Worm (Caenorhabditis elegans): ENCODE measurements around the gene fbxa-176.

DNA sequence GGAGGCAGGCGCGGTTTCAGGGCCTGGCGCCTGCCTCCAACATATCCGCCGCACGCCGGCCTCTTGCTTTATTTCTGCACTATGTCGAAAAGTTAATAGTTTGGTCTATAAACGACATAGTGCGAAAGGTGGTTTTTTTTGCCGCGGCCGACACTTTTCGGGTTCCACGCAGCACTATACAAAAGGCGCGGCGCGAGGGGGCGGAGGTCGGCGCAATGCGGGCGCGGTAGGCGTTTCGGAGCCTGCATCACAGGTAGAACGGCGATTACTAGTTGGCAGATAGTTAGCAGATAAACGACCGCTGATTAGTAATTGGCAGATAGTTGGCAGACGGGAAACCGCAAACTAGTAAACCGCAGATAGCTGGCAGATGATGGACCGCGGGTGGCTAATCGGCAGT lies 36.7 kb upstream of the fbxa-176 start:
- no peak for TF ChIP-seq T22C8.4 (GFP tag; IDR thresholded peaks at IDR 0.05)
- TF ChIP-seq flt-1 (GFP tag; IDR thresholded peaks at IDR 0.05): no peak

Data from whole organism, midembryonic.